Worm (Caenorhabditis elegans): ENCODE results near the gene Y43F8B.13.

DNA sequence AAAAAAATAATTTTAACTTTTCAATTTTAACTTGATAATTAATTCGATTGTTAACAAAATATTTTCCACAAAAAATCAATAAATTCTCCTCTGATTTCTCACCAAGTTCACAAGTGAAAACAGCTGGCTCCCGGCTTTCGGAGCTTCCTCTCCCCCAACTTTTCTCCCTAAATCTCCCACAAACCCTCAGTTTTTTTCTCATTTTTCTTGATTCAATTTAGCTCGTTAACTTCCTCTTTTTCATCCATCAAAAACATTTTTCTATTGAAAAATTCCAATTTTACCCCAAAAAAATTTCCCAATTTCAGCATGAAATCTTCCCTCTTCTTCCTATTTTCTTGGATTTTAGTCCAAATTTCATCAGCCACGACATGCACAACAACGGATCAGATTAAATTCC, 14.6 kb downstream of the Y43F8B.13 start, which contains the start of gene Y43F8B.11:
- TF ChIP-seq fos-1 (tag; optimal IDR thresholded peaks at IDR 0.05) (no peak), ztf-11 (tag; optimal IDR thresholded peaks at IDR 0.05) (no peak), ces-1 (GFP tag; optimal IDR thresholded peaks at IDR 0.05) (no peak), ama-1 (optimal IDR thresholded peaks at IDR 0.05) (no peak), fkh-8 (tag; optimal IDR thresholded peaks at IDR 0.05) (no peak), lin-14 (GFP tag; optimal IDR thresholded peaks at IDR 0.05) (no peak), fkh-10 (GFP tag; optimal IDR thresholded peaks at IDR 0.05) (no peak), hlh-4 (tag; optimal IDR thresholded peaks at IDR 0.05) (no peak), unc-98 (GFP tag; IDR thresholded peaks at IDR 0.05) (no peak), lsy-2 (tag; optimal IDR thresholded peaks at IDR 0.05) (no peak), skn-1 (tag; optimal IDR thresholded peaks at IDR 0.05) (no peak), sup-37 (GFP tag; optimal IDR thresholded peaks at IDR 0.05) (no peak)
